Worm (Caenorhabditis elegans) whole organism, L3 larva: ENCODE data around the gene C16C8.9.
"Not testable (repeated sequence)": the region's sequence is repeated elsewhere in the genome, so short reads cannot be mapped to it uniquely, and the experiment has no call there.

ENCODE experiments used
- ceh-16 ChIP-seq: sonication (generic microtip); optimal IDR thresholded peaks from 2 replicates; lab custom pipeline; 2017; ENCODE audit warnings: missing biosample characterization, missing genetic modification characterization
- daf-12 ChIP-seq: fragments of 150-350 bp; optimal IDR thresholded peaks from 2 replicates; lab custom pipeline; 2014; ENCODE audit warnings: missing biosample characterization, missing genetic modification reagents, missing genetic modification characterization
- egl-27 ChIP-seq: sonication (generic microtip); optimal IDR thresholded peaks from 4 replicates; lab custom pipeline; 2017; ENCODE audit warnings: missing biosample characterization, missing genetic modification reagents, missing genetic modification characterization
- fkh-10 ChIP-seq: sonication (generic microtip); optimal IDR thresholded peaks from 2 replicates; lab custom pipeline; 2017; ENCODE audit warnings: missing biosample characterization, missing genetic modification reagents, missing genetic modification characterization
- hmg-11 ChIP-seq: sonication (generic microtip); optimal IDR thresholded peaks from 2 replicates; lab custom pipeline; 2016; ENCODE audit warnings: missing genetic modification characterization, missing compliant biosample characterization
- mdl-1 ChIP-seq: fragments of 150-350 bp; optimal IDR thresholded peaks from 2 replicates; lab custom pipeline; 2014; ENCODE audit warnings: missing biosample characterization, missing genetic modification characterization
- nhr-237 ChIP-seq: fragments of 150-350 bp; optimal IDR thresholded peaks from 2 replicates; lab custom pipeline; 2014; ENCODE audit warnings: missing biosample characterization, missing genetic modification characterization
- pqm-1 ChIP-seq: fragments of 150-350 bp; optimal IDR thresholded peaks from 2 replicates; lab custom pipeline; 2017; ENCODE audit warnings: missing biosample characterization, missing genetic modification characterization, inconsistent platforms
- snpc-4 ChIP-seq: fragments of 150-350 bp; optimal IDR thresholded peaks from 2 replicates; lab custom pipeline; 2014; ENCODE audit warnings: missing biosample characterization, missing genetic modification characterization
- ztf-11 ChIP-seq: fragments of 150-350 bp; optimal IDR thresholded peaks from 2 replicates; lab custom pipeline; 2014; ENCODE audit warnings: missing biosample characterization, missing genetic modification characterization
- ztf-4 ChIP-seq: fragments of 150-350 bp; optimal IDR thresholded peaks from 2 replicates; lab custom pipeline; 2014; ENCODE audit warnings: missing biosample characterization, missing genetic modification characterization

DNA sequence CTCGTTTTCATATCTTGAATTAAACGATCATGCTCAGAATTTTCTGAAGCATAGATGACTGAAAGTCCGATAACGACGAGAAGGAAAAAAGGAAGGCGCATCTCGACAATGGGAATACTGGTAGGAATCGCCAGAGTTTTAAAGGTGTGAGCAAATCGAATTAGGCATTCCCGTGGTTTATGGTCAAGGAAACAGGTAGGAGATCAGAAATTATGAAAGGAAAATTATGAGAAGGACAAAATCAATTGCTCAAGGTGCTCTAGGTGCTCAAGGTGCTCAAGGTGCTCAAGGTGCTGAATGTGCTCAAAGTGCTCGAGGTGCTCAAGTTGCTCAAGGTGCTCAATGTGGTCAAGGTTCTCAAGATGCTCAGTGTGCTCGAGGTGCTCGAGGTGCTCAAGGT lies 1.6 kb upstream of the C16C8.9 start, which contains the start of gene C16C8.10:
- not testable (repeated sequence) for TF ChIP-seq ztf-11; pqm-1 (tag; lab: Kevin White, UChicago); egl-27 (tag; lab: Kevin White, UChicago); ztf-4; nhr-237 (tag; lab: Kevin White, UChicago); hmg-11; snpc-4 (tag; lab: Kevin White, UChicago); fkh-10 (GFP tag; lab: Kevin White, UChicago); ceh-16; mdl-1 (tag; lab: Kevin White, UChicago); daf-12 (tag; lab: Kevin White, UChicago)
